Worm (Caenorhabditis elegans) whole organism, L4/young adult: ENCODE measurements around the gene twk-5.

Source experiments
- W03F9.2 ChIP-seq: fragments of 150-350 bp; optimal IDR thresholded peaks from 2 replicates; lab custom pipeline; 2014; ENCODE audit warnings: missing biosample characterization, missing genetic modification characterization
- dao-5 ChIP-seq: sonication (generic microtip); optimal IDR thresholded peaks from 2 replicates; lab custom pipeline; 2016; ENCODE audit warnings: missing genotype, missing genetic modification characterization, moderate library complexity, missing compliant biosample characterization
- him-1 ChIP-seq: sonication (generic microtip); optimal IDR thresholded peaks from 2 replicates; lab custom pipeline; 2016; ENCODE audit warnings: missing genotype, missing genetic modification reagents, missing genetic modification characterization, missing compliant biosample characterization

The twk-5 gene

ce11 chrII:11485200-11485599 lies at the start of gene twk-5:
Gene twk-5, minus strand, starts transcription at chrII:11485300.
- TF ChIP-seq dao-5 (tag; lab: Kevin White, UChicago), result no peak
- no peak for TF ChIP-seq W03F9.2 (tag; lab: Kevin White, UChicago)
- no peak for TF ChIP-seq him-1 (tag; lab: Kevin White, UChicago)

- TF ChIP-seq him-1 (tag; lab: Kevin White, UChicago) (peak; percentile 62), W03F9.2 (tag; lab: Kevin White, UChicago) (peak; percentile 57)
Observed at ce11 chrII:11534429-11535099, 49.5 kb upstream of the twk-5 start, which contains the start of gene Y62F5A.12. Gene Y62F5A.12, minus strand, starts transcription at chrII:11534479.

ce11 chrII:11533716-11534115 lies 48.6 kb upstream of the twk-5 start, which contains the start of gene mdt-8:
Gene mdt-8, minus strand, starts transcription at chrII:11533816.
- TF ChIP-seq him-1 (tag; lab: Kevin White, UChicago), result no peak
- no peak for TF ChIP-seq W03F9.2 (tag; lab: Kevin White, UChicago)
- TF ChIP-seq dao-5 (tag; lab: Kevin White, UChicago), result no peak

- TF ChIP-seq dao-5 (tag; lab: Kevin White, UChicago), result no peak
- no peak for TF ChIP-seq him-1 (tag; lab: Kevin White, UChicago)
- TF ChIP-seq W03F9.2 (tag; lab: Kevin White, UChicago), result no peak
Observed at ce11 chrII:11526954-11527353, 41.9 kb upstream of the twk-5 start, which contains the start of gene age-1. Gene age-1, minus strand, starts transcription at chrII:11527054.

- TF ChIP-seq dao-5 (tag; lab: Kevin White, UChicago) (no peak), him-1 (tag; lab: Kevin White, UChicago) (no peak), W03F9.2 (tag; lab: Kevin White, UChicago) (no peak)
Observed at ce11 chrII:11521300-11521699, 36.2 kb upstream of the twk-5 start, which contains the start of gene Y62F5A.10. Gene Y62F5A.10, plus strand, starts transcription at chrII:11521600.

ce11 chrII:11518184-11518583 lies 33.1 kb upstream of the twk-5 start, which contains the start of gene B0334.10:
Gene B0334.10, plus strand, starts transcription at chrII:11518484.
- TF ChIP-seq W03F9.2 (tag; lab: Kevin White, UChicago) (no peak), him-1 (tag; lab: Kevin White, UChicago) (no peak), dao-5 (tag; lab: Kevin White, UChicago) (no peak)

- no peak for TF ChIP-seq dao-5 (tag; lab: Kevin White, UChicago)
- no peak for TF ChIP-seq W03F9.2 (tag; lab: Kevin White, UChicago)
- TF ChIP-seq him-1 (tag; lab: Kevin White, UChicago), result no peak
Observed at ce11 chrII:11514775-11515174, 29.7 kb upstream of the twk-5 start, which contains the start of gene srh-44. Gene srh-44, plus strand, starts transcription at chrII:11515075.

ce11 chrII:11512921-11513320 lies 27.8 kb upstream of the twk-5 start:
- no peak for TF ChIP-seq him-1 (tag; lab: Kevin White, UChicago)
- no peak for TF ChIP-seq W03F9.2 (tag; lab: Kevin White, UChicago)
- no peak for TF ChIP-seq dao-5 (tag; lab: Kevin White, UChicago)

- TF ChIP-seq W03F9.2 (tag; lab: Kevin White, UChicago) (no peak), dao-5 (tag; lab: Kevin White, UChicago) (no peak), him-1 (tag; lab: Kevin White, UChicago) (no peak)
Observed at ce11 chrII:11510373-11510772, 25.3 kb upstream of the twk-5 start, which contains the start of gene npr-41. Gene npr-41, plus strand, starts transcription at chrII:11510673.

ce11 chrII:11503761-11504160 lies 18.7 kb upstream of the twk-5 start:
- no peak for TF ChIP-seq dao-5 (tag; lab: Kevin White, UChicago)
- TF ChIP-seq W03F9.2 (tag; lab: Kevin White, UChicago), result no peak
- no peak for TF ChIP-seq him-1 (tag; lab: Kevin White, UChicago)

- TF ChIP-seq dao-5 (tag; lab: Kevin White, UChicago) (no peak), him-1 (tag; lab: Kevin White, UChicago) (no peak), W03F9.2 (tag; lab: Kevin White, UChicago) (no peak)
Observed at ce11 chrII:11501956-11502355, 16.9 kb upstream of the twk-5 start.

- TF ChIP-seq him-1 (tag; lab: Kevin White, UChicago), result no peak
Observed at ce11 chrII:11500198-11500597, 15.1 kb upstream of the twk-5 start, which contains the start of gene B0334.20. Gene B0334.20, minus strand, starts transcription at chrII:11500459.

- no peak for TF ChIP-seq him-1 (tag; lab: Kevin White, UChicago)
- no peak for TF ChIP-seq dao-5 (tag; lab: Kevin White, UChicago)
- TF ChIP-seq W03F9.2 (tag; lab: Kevin White, UChicago), result no peak
Observed at ce11 chrII:11497365-11497764, 12.3 kb upstream of the twk-5 start, which contains the start of gene B0334.5. Gene B0334.5, plus strand, starts transcription at chrII:11497665.

ce11 chrII:11496767-11497166 lies 11.7 kb upstream of the twk-5 start, which contains the start of gene emc-5:
Gene emc-5, plus strand, starts transcription at chrII:11496780.
- TF ChIP-seq W03F9.2 (tag; lab: Kevin White, UChicago), result no peak
- TF ChIP-seq dao-5 (tag; lab: Kevin White, UChicago), result no peak
- TF ChIP-seq him-1 (tag; lab: Kevin White, UChicago), result no peak
